Worm (Caenorhabditis elegans): ENCODE results near the gene hlb-1.

ce11 chrX:13893256-13893655, 10.7 kb upstream of the hlb-1 start, which contains the start of gene sra-37:
- TF ChIP-seq flt-1 (GFP tag; IDR thresholded peaks at IDR 0.05) (no peak), ets-7 (tag; optimal IDR thresholded peaks at IDR 0.05) (no peak), hmg-4 (GFP tag; optimal IDR thresholded peaks at IDR 0.05) (no peak), ceh-36 (tag; optimal IDR thresholded peaks at IDR 0.05) (no peak), scrt-1 (GFP tag; IDR thresholded peaks at IDR 0.05) (no peak), pes-1 (GFP tag; IDR thresholded peaks at IDR 0.05) (no peak), ama-1 (optimal IDR thresholded peaks at IDR 0.05) (no peak), ceh-13 (GFP tag; optimal IDR thresholded peaks at IDR 0.05) (no peak), aly-1 (tag; optimal IDR thresholded peaks at IDR 0.05) (no peak), tra-4 (tag; optimal IDR thresholded peaks at IDR 0.05) (no peak), tbx-37 (GFP tag; conservative IDR thresholded peaks at IDR 0.05) (no peak), tbx-11 (GFP tag; IDR thresholded peaks at IDR 0.05) (no peak)

Measured in whole organism, early embryonic.